Worm (Caenorhabditis elegans): ENCODE data around the gene ins-13.

DNA sequence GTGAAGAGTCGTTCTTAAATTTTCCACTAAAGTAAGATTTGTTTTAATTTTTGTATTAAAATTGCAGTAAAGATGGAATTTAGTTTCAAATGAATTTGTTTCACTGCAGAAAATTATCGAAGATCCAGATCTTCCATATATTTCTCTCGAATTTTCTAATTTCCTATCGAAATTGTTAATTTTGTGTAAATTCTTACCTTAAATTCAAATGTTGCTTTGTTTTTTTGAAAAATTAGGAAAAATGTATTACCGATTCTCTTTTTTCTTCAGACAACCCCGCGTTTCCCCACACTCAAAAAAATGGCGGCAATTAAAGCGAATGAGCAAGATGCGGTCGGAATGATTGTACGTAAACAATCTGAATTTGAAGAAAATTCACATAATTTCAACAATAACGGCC lies 5.1 kb upstream of the ins-13 start, which contains the start of gene C17C3.6:
- TF ChIP-seq ztf-29 (GFP tag; IDR thresholded peaks at IDR 0.05) = no peak
- no peak for TF ChIP-seq T22C8.4 (GFP tag; IDR thresholded peaks at IDR 0.05)
- no peak for TF ChIP-seq tab-1 (GFP tag; IDR thresholded peaks at IDR 0.05)
- no peak for TF ChIP-seq cog-1 (tag; optimal IDR thresholded peaks at IDR 0.05)
- TF ChIP-seq flt-1 (GFP tag; IDR thresholded peaks at IDR 0.05) = no peak

Measured in whole organism, midembryonic.